Worm (Caenorhabditis elegans) whole organism, young adult: Measurements from ENCODE around the gene W01B6.3.
"Not testable (repeated sequence)": the region's sequence is repeated elsewhere in the genome, so short reads cannot be mapped to it uniquely, and the experiment has no call there.

Experiments
- B0261.1 ChIP-seq: sonication (generic microtip); optimal IDR thresholded peaks from 2 replicates; lab custom pipeline; 2016; ENCODE audit warnings: mild to moderate bottlenecking, missing genetic modification characterization, moderate library complexity, missing compliant biosample characterization
- B0336.3 ChIP-seq: fragments of 200-800 bp; sonication (Bioruptor generic); IDR thresholded peaks from 2 replicates; pipeline ENCODE4 v1.3.6; 2022; ENCODE audit warnings: missing genetic modification characterization, missing compliant biosample characterization
- F10E7.11 ChIP-seq: sonication (generic microtip); optimal IDR thresholded peaks from 2 replicates; lab custom pipeline; 2017; ENCODE audit warnings: mild to moderate bottlenecking, missing genetic modification characterization, moderate library complexity, missing compliant biosample characterization
- F23B12.7 ChIP-seq: sonication (generic microtip); optimal IDR thresholded peaks from 2 replicates; lab custom pipeline; 2017; ENCODE audit warnings: missing genetic modification characterization, mild to moderate bottlenecking, missing compliant biosample characterization, antibody characterized with exemption, moderate library complexity; ENCODE audit not compliant: insufficient read depth
- F39B2.1 ChIP-seq: fragments of 200-800 bp; sonication (Bioruptor generic); IDR thresholded peaks from 2 replicates; pipeline ENCODE4 v1.3.6; 2022; ENCODE audit warnings: missing genetic modification reagents, missing genetic modification characterization, missing compliant biosample characterization
- K11D2.4 ChIP-seq: fragments of 200-800 bp; sonication (Bioruptor generic); IDR thresholded peaks from 2 replicates; pipeline ENCODE4 v1.3.6; 2022; ENCODE audit warnings: missing genetic modification reagents, missing genetic modification characterization, missing compliant biosample characterization
- Y56A3A.18 ChIP-seq: fragments of 200-800 bp; sonication (Bioruptor generic); IDR thresholded peaks from 2 replicates; pipeline ENCODE4 v1.3.6; 2022; ENCODE audit warnings: missing genetic modification reagents, missing genetic modification characterization, missing compliant biosample characterization
- attf-3 ChIP-seq: fragments of 200-800 bp; sonication (Bioruptor generic); conservative IDR thresholded peaks from 2 replicates; pipeline ENCODE4 v1.3.6; 2022; ENCODE audit warnings: missing genetic modification reagents, missing genetic modification characterization, missing compliant biosample characterization
- cebp-1 ChIP-seq, 2 experiments: fragments of 200-800 bp in 1 of 2; sonication (Bioruptor generic) in 1 of 2; sonication (generic microtip) in 1 of 2; IDR thresholded peaks in 1 of 2; optimal IDR thresholded peaks in 1 of 2; 2 replicates each; pipeline versions ENCODE4 v1.3.6 to Lab custom; 2017 to 2022; ENCODE audit warnings: missing compliant biosample characterization in 2 of 2, missing genetic modification characterization in 2 of 2, mild to moderate bottlenecking in 1 of 2, missing genetic modification reagents in 1 of 2, moderate library complexity in 1 of 2
- dox-1 ChIP-seq: fragments of 200-800 bp; sonication (Bioruptor generic); IDR thresholded peaks from 2 replicates; pipeline ENCODE4 v1.3.6; 2022; ENCODE audit warnings: missing genetic modification reagents, missing genetic modification characterization, missing compliant biosample characterization
- dpff-1 ChIP-seq: sonication (generic microtip); optimal IDR thresholded peaks from 2 replicates; lab custom pipeline; 2017; ENCODE audit warnings: mild to moderate bottlenecking, missing genetic modification characterization, missing compliant biosample characterization
- efl-1 ChIP-seq: fragments of 150-350 bp; optimal IDR thresholded peaks from 2 replicates; lab custom pipeline; 2014; ENCODE audit warnings: missing biosample characterization, missing genetic modification reagents, missing genetic modification characterization
- egl-44 ChIP-seq: fragments of 200-800 bp; sonication (Bioruptor generic); IDR thresholded peaks from 2 replicates; pipeline ENCODE4 v1.3.6; 2022; ENCODE audit warnings: missing genetic modification reagents, missing genetic modification characterization, missing compliant biosample characterization
- ekl-4 ChIP-seq: fragments of 200-800 bp; sonication (Bioruptor generic); IDR thresholded peaks from 2 replicates; pipeline ENCODE4 v1.3.6; 2022; ENCODE audit warnings: missing genetic modification reagents, missing genetic modification characterization, missing compliant biosample characterization
- ets-4 ChIP-seq: fragments of 200-800 bp; sonication (Bioruptor generic); optimal IDR thresholded peaks from 2 replicates; lab custom pipeline; 2018; ENCODE audit warnings: mild to moderate bottlenecking, missing genetic modification characterization, missing compliant biosample characterization
- fkh-3 ChIP-seq: sonication (generic microtip); optimal IDR thresholded peaks from 2 replicates; lab custom pipeline; 2016; ENCODE audit warnings: mild to moderate bottlenecking, missing genetic modification characterization, missing compliant biosample characterization
- gei-17 ChIP-seq: fragments of 200-800 bp; sonication (Bioruptor generic); optimal IDR thresholded peaks from 2 replicates; lab custom pipeline; 2018; ENCODE audit warnings: mild to moderate bottlenecking, missing genetic modification characterization, missing compliant biosample characterization
- hlh-12 ChIP-seq: sonication (generic microtip); optimal IDR thresholded peaks from 2 replicates; lab custom pipeline; 2016; ENCODE audit warnings: missing genetic modification characterization, missing compliant biosample characterization
- hmg-1.2 ChIP-seq: fragments of 200-800 bp; sonication (Bioruptor generic); IDR thresholded peaks from 2 replicates; pipeline ENCODE4 v1.3.6; 2022; ENCODE audit warnings: missing genetic modification reagents, missing genetic modification characterization, missing compliant biosample characterization
- hmg-20 ChIP-seq: fragments of 200-800 bp; sonication (Bioruptor generic); IDR thresholded peaks from 2 replicates; pipeline ENCODE4 v1.3.6; 2022; ENCODE audit warnings: missing genetic modification reagents, missing genetic modification characterization, missing compliant biosample characterization
- hrde-1 ChIP-seq: sonication (generic microtip); optimal IDR thresholded peaks from 2 replicates; lab custom pipeline; 2016; ENCODE audit warnings: missing genetic modification characterization, mild to moderate bottlenecking, missing compliant biosample characterization, moderate library complexity, missing genotype, missing genetic modification reagents, borderline replicate concordance
- let-526 ChIP-seq: fragments of 200-800 bp; sonication (Bioruptor generic); IDR thresholded peaks from 2 replicates; pipeline ENCODE4 v1.3.6; 2022; ENCODE audit warnings: missing genetic modification reagents, missing genetic modification characterization, missing compliant biosample characterization
- lin-26 ChIP-seq: fragments of 200-800 bp; sonication (Bioruptor generic); IDR thresholded peaks from 2 replicates; pipeline ENCODE4 v1.3.6; 2022; ENCODE audit warnings: missing genetic modification reagents, missing genetic modification characterization, missing compliant biosample characterization
- lin-35 ChIP-seq, 3 experiments: fragments of 150-350 bp in 2 of 3; sonication (generic microtip) in 1 of 3; optimal IDR thresholded peaks; 2 replicates each; lab custom pipeline; 2014 to 2018; ENCODE audit warnings: missing biosample characterization in 3 of 3, missing genetic modification characterization in 3 of 3, missing genetic modification reagents in 3 of 3
- madf-6 ChIP-seq: fragments of 200-800 bp; sonication (Bioruptor generic); IDR thresholded peaks from 2 replicates; pipeline ENCODE4 v1.3.6; 2022; ENCODE audit warnings: missing genetic modification reagents, missing genetic modification characterization, missing compliant biosample characterization
- madf-8 ChIP-seq: fragments of 200-800 bp; sonication (Bioruptor generic); conservative IDR thresholded peaks from 2 replicates; pipeline ENCODE4 v1.3.6; 2022; ENCODE audit warnings: missing genetic modification reagents, missing genetic modification characterization, missing compliant biosample characterization
- nfyb-1 ChIP-seq: fragments of 200-800 bp; sonication (Bioruptor generic); IDR thresholded peaks from 2 replicates; pipeline ENCODE4 v1.3.6; 2022; ENCODE audit warnings: missing genetic modification reagents, missing genetic modification characterization, missing compliant biosample characterization
- nhr-27 ChIP-seq: fragments of 200-800 bp; sonication (Bioruptor generic); optimal IDR thresholded peaks from 2 replicates; lab custom pipeline; 2018; ENCODE audit warnings: mild to moderate bottlenecking, missing genetic modification characterization, moderate library complexity, missing compliant biosample characterization
- nhr-80 ChIP-seq: sonication (generic microtip); optimal IDR thresholded peaks from 2 replicates; lab custom pipeline; 2016; ENCODE audit warnings: missing genetic modification characterization, missing compliant biosample characterization
- pbrm-1 ChIP-seq: fragments of 200-800 bp; sonication (Bioruptor generic); IDR thresholded peaks from 2 replicates; pipeline ENCODE4 v1.3.6; 2022; ENCODE audit warnings: missing genetic modification reagents, missing genetic modification characterization, missing compliant biosample characterization
- pha-4 ChIP-seq: fragments of 150-350 bp; sonication (generic microtip); optimal IDR thresholded peaks from 2 replicates; lab custom pipeline; 2014; ENCODE audit warnings: missing biosample characterization, missing genetic modification reagents, missing genetic modification characterization
- rpc-1 ChIP-seq, 2 experiments: fragments of 150-350 bp in 1 of 2; sonication (generic microtip) in 1 of 2; optimal IDR thresholded peaks; 2 replicates each; lab custom pipeline; 2014 to 2018; ENCODE audit warnings: missing biosample characterization in 1 of 2, missing genetic modification characterization in 1 of 2, missing genetic modification reagents in 1 of 2, missing genotype in 1 of 2
- sea-2 ChIP-seq: fragments of 200-800 bp; sonication (Bioruptor generic); IDR thresholded peaks from 2 replicates; pipeline ENCODE4 v1.3.6; 2022; ENCODE audit warnings: missing genetic modification characterization, missing compliant biosample characterization
- snpc-1.1 ChIP-seq: sonication (generic microtip); optimal IDR thresholded peaks from 2 replicates; lab custom pipeline; 2017; ENCODE audit warnings: missing genetic modification characterization, mild to moderate bottlenecking, missing compliant biosample characterization, antibody characterized with exemption, moderate library complexity, missing genotype, missing genetic modification reagents; ENCODE audit not compliant: insufficient read depth
- snpc-4 ChIP-seq, 5 experiments: fragments of 150-350 bp in 1 of 5; sonication (generic microtip) in 4 of 5; optimal IDR thresholded peaks; 2 replicates each; lab custom pipeline; 2014 to 2018; ENCODE audit warnings: missing genetic modification characterization in 5 of 5, missing biosample characterization in 3 of 5, antibody characterized with exemption in 2 of 5, mild to moderate bottlenecking in 2 of 5, missing compliant biosample characterization in 2 of 5, missing genotype in 2 of 5, moderate library complexity in 2 of 5, missing genetic modification reagents in 1 of 5
- sptf-2 ChIP-seq: fragments of 200-800 bp; sonication (Bioruptor generic); optimal IDR thresholded peaks from 2 replicates; lab custom pipeline; 2018; ENCODE audit warnings: mild to moderate bottlenecking, missing genetic modification characterization, missing compliant biosample characterization
- tbp1 ChIP-seq: fragments of 200-800 bp; sonication (Bioruptor generic); optimal IDR thresholded peaks from 2 replicates; lab custom pipeline; 2018; ENCODE audit warnings: mild to moderate bottlenecking, missing genetic modification characterization, missing compliant biosample characterization
- xnd-1 ChIP-seq: sonication (generic microtip); optimal IDR thresholded peaks from 2 replicates; lab custom pipeline; 2016; ENCODE audit warnings: missing genotype, missing genetic modification reagents, missing genetic modification characterization, missing compliant biosample characterization
- ztf-18 ChIP-seq: sonication (generic microtip); optimal IDR thresholded peaks from 2 replicates; lab custom pipeline; 2016; ENCODE audit warnings: missing genotype, mild to moderate bottlenecking, missing genetic modification characterization, missing compliant biosample characterization
- ztf-22 ChIP-seq: fragments of 200-800 bp; sonication (Bioruptor generic); optimal IDR thresholded peaks from 2 replicates; lab custom pipeline; 2018; ENCODE audit warnings: mild to moderate bottlenecking, missing genetic modification characterization, moderate library complexity, missing compliant biosample characterization

The W01B6.3 gene

DNA sequence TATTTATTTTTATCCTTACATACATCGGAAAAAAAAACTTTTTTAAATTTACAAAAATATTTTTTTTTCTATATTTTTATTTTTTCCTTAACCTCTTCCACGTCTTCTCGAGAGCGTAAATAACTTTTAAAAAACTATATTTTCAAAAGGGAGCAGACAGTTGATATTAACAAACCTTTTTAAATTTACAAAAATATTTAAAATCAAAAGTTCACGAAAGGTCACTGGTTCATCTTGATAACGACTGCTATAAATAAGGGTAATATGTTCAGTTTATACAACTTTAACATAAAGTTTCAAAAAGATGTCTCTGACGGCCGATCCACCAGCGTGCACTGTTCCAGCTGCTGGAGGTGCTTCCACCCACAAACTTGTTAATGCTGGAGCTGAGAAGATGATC, 43.6 kb downstream of the W01B6.3 start, which contains the start of the genes F44D12.16 and msd-2:
TSS of gene F44D12.16 (plus strand) at position 301 of the 400 bp plus-strand sequence.
TSS of gene msd-2 (plus strand) at position 305 of the 400 bp plus-strand sequence.
- TF ChIP-seq tbp1 (GFP tag; lab: Kevin White, UChicago); nfyb-1 (GFP tag; lab: Robert Waterston, UW); B0261.1 (tag; lab: Kevin White, UChicago): not testable (repeated sequence)

DNA sequence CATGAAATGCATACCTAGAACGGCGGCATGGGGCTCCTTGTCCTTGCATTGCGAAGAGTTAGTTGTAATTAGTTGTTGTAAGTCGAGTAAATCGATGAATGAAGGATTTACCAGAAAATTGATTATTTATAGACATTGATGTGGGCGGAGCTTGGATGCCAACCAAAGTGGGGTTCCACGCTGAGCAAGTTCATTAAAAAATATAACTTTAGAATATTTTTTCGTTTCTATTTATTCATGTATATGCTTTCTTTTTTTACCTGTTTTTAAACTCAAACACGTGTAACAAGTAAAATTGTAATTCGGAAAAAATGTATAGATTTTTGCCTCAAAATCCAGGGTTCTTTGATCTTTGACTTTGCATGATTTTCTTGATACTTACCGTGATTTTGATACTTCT, 44.9 kb downstream of the W01B6.3 start, which contains the start of gene gipc-2:
TSS of gene gipc-2 (minus strand) at position 101 of the 400 bp plus-strand sequence.
- TF ChIP-seq dox-1 (GFP tag; lab: Robert Waterston, UW) = no peak
- no peak for TF ChIP-seq xnd-1 (tag; lab: Kevin White, UChicago)
- TF ChIP-seq F39B2.1 (GFP tag; lab: Robert Waterston, UW) = no peak
- TF ChIP-seq nhr-80 (tag; lab: Kevin White, UChicago) = no peak
- no peak for TF ChIP-seq ets-4 (GFP tag; lab: Kevin White, UChicago)
- no peak for TF ChIP-seq madf-8
- no peak for TF ChIP-seq lin-26
- no peak for TF ChIP-seq let-526 (GFP tag; lab: Robert Waterston, UW)
- TF ChIP-seq gei-17 (GFP tag; lab: Kevin White, UChicago) = no peak
- no peak for TF ChIP-seq B0336.3 (GFP tag; lab: Robert Waterston, UW)

DNA sequence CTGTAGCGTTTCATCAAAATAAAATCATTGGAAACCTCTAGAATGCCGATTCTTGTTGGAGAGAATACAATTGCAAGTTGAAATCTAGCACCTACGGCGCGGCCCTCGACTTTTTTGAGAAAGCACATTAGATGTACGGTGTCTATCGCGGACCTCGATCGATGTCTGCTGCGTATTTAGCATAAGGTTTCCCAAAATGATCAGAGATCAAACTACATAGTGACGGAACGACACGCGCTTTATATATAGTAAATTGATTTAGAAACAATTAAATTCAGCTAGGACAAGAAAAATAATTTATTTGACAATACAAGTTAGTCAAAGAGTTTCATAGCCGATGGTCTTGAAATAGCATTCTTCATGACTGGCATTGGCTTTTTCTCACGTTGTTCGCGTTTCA, 46.3 kb downstream of the W01B6.3 start:
- TF ChIP-seq hmg-1.2 (GFP tag; lab: Robert Waterston, UW) (peak; percentile 51), snpc-1.1 (tag; lab: Kevin White, UChicago) (peak; percentile 71), pbrm-1 (GFP tag; lab: Robert Waterston, UW) (peak; percentile 54), hmg-20 (GFP tag; lab: Robert Waterston, UW) (no peak), attf-3 (GFP tag; lab: Robert Waterston, UW) (no peak), snpc-4 (GFP tag; optimal IDR thresholded peaks at IDR 0.05; lab: Kevin White, UChicago) (no peak), snpc-4 (tag; optimal IDR thresholded peaks at IDR 0.05; lab: Kevin White, UChicago) (peak in 2 of 4 experiments; percentile 62 to 85)

DNA sequence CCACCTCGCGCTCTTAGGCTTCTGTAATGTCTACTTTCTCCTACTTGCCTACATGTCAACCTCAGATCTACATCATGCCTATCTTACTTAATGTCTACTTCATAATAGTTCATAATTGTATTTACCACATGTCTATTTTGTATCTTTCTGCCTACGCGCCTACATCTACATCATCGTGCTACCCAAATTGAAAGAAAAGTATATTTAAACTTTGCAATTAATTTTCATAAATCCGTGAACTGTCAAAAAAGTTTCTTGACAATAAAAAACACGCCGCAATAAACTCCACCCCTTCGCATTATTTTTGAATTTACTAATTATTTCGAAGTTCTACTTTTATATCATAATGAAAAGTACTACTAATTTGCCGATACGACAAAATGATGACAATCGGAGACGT, 49.4 kb downstream of the W01B6.3 start, which contains the start of gene F44D12.8:
TSS of gene F44D12.8 (plus strand) at position 301 of the 400 bp plus-strand sequence.
- TF ChIP-seq sptf-2 (GFP tag; lab: Kevin White, UChicago) = no peak
- no peak for TF ChIP-seq cebp-1 (GFP tag; IDR thresholded peaks at IDR 0.05; lab: Robert Waterston, UW)
- no peak for TF ChIP-seq cebp-1 (tag; optimal IDR thresholded peaks at IDR 0.05; lab: Kevin White, UChicago)
- TF ChIP-seq K11D2.4 (GFP tag; lab: Robert Waterston, UW) = no peak

DNA sequence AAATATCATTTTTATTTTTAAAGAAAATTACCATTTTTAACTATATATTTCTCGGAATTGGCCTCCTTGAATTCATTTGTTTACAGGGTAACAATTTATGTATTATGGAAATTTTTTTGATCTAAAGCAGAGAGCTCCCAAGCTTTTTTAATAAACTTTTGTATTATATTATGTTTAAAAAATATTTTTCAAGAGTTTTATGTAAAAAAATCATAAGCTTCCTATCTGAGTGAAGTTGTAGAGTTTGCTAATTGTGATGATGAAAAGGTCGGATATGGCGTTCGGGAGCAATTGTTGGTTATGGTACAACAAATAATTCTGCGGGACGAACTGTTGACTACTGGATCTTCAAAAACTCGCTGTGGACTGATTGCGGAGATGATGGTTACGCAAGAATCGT, 51.1 kb downstream of the W01B6.3 start, which contains the start of gene F44D12.19:
TSS of gene F44D12.19 (plus strand) at position 301 of the 400 bp plus-strand sequence.
- no peak for TF ChIP-seq efl-1 (GFP tag; lab: Kevin White, UChicago)
- no peak for TF ChIP-seq Y56A3A.18 (GFP tag; lab: Robert Waterston, UW)
- TF ChIP-seq pha-4 = no peak
- no peak for TF ChIP-seq hrde-1 (tag; lab: Kevin White, UChicago)
- TF ChIP-seq fkh-3 = no peak
- TF ChIP-seq dpff-1 (tag; lab: Kevin White, UChicago) = no peak
- no peak for TF ChIP-seq F23B12.7 (tag; lab: Kevin White, UChicago)
- no peak for TF ChIP-seq ztf-18 (tag; lab: Kevin White, UChicago)
- no peak for TF ChIP-seq ekl-4 (GFP tag; lab: Robert Waterston, UW)
- TF ChIP-seq lin-35 (GFP tag; optimal IDR thresholded peaks at IDR 0.05; lab: Kevin White, UChicago) = no peak
- no peak for TF ChIP-seq rpc-1 (optimal IDR thresholded peaks at IDR 0.05; lab: Kevin White, UChicago)
- no peak for TF ChIP-seq rpc-1 (tag; optimal IDR thresholded peaks at IDR 0.05; lab: Kevin White, UChicago)
- TF ChIP-seq B0336.3 (GFP tag; lab: Robert Waterston, UW) = no peak
- no peak for TF ChIP-seq sea-2
- TF ChIP-seq ztf-22 (GFP tag; lab: Kevin White, UChicago) = no peak
- no peak for TF ChIP-seq F10E7.11
- TF ChIP-seq nhr-27 = no peak
- TF ChIP-seq madf-6 = no peak
- TF ChIP-seq hlh-12 (tag; lab: Kevin White, UChicago) = no peak
- TF ChIP-seq egl-44 (GFP tag; lab: Robert Waterston, UW) = no peak
